Worm (Caenorhabditis elegans): ENCODE data around the gene ilys-4.
A peak's percentile ranks its signal among the peaks of the same experiment; 100 is the strongest.
"Not testable (repeated sequence)": the region's sequence is repeated elsewhere in the genome, so short reads cannot be mapped to it uniquely, and the experiment has no call there.

- 0 out of 2 replicates have a peak, but pooled peaks have one; percentile 45 for TF ChIP-seq klf-2 (GFP tag; conservative IDR thresholded peaks at IDR 0.05)
- TF ChIP-seq tab-1 (GFP tag; IDR thresholded peaks at IDR 0.05): peak; percentile 37; the same call in 1 of the 2 replicates
- TF ChIP-seq flt-1 (GFP tag; IDR thresholded peaks at IDR 0.05): peak; percentile 84
- not testable (repeated sequence) for TF ChIP-seq ztf-29 (GFP tag; IDR thresholded peaks at IDR 0.05); med-1 (GFP tag; optimal IDR thresholded peaks at IDR 0.05; ENCODE audit: insufficient read depth); ref-1 (GFP tag; conservative IDR thresholded peaks at IDR 0.05)
Observed at ce11 chrIV:7946899-7947499, 49.7 kb upstream of the ilys-4 start, which contains the start of gene F20D12.12.
